Fruit fly (Drosophila melanogaster) whole organism: ENCODE data around the gene Cht2.

Experiments used
- pan ChIP-seq: fragments of >200 bp; optimal IDR thresholded peaks from 2 replicates; lab custom pipeline; 2017
- psq ChIP-seq: fragments of >200 bp; optimal IDR thresholded peaks from 2 replicates; lab custom pipeline; 2017

- TF ChIP-seq psq = no peak
- TF ChIP-seq pan (lab: Kevin White, UChicago) = no peak
Observed at dm6 chr3L:1755458-1755984, at the start of gene Cht2.
